Worm (Caenorhabditis elegans) whole organism, L3 larva: ENCODE measurements around the gene F32D8.8.

ENCODE experiments used
- R02D3.7 ChIP-seq: fragments of 150-350 bp; optimal IDR thresholded peaks from 2 replicates; lab custom pipeline; 2014; ENCODE audit warnings: missing biosample characterization, missing genetic modification characterization
- ZK546.5 ChIP-seq: sonication (generic microtip); optimal IDR thresholded peaks from 2 replicates; lab custom pipeline; 2017; ENCODE audit warnings: missing biosample characterization, missing genetic modification characterization
- aly-2 ChIP-seq: fragments of 150-350 bp; optimal IDR thresholded peaks from 2 replicates; lab custom pipeline; 2014; ENCODE audit warnings: missing biosample characterization, missing genetic modification characterization
- ama-1 ChIP-seq: fragments of 150-350 bp; optimal IDR thresholded peaks from 2 replicates; lab custom pipeline; 2018
- ceh-16 ChIP-seq: sonication (generic microtip); optimal IDR thresholded peaks from 2 replicates; lab custom pipeline; 2017; ENCODE audit warnings: missing biosample characterization, missing genetic modification characterization
- ceh-28 ChIP-seq: fragments of 150-350 bp; optimal IDR thresholded peaks from 2 replicates; lab custom pipeline; 2014; ENCODE audit warnings: missing biosample characterization, missing genetic modification reagents, missing genetic modification characterization
- ceh-82 ChIP-seq: fragments of 150-350 bp; optimal IDR thresholded peaks from 2 replicates; lab custom pipeline; 2014; ENCODE audit warnings: missing biosample characterization, missing genetic modification characterization
- ceh-9 ChIP-seq: sonication (generic microtip); optimal IDR thresholded peaks from 2 replicates; lab custom pipeline; 2018; ENCODE audit warnings: missing biosample characterization, missing genetic modification characterization
- daf-12 ChIP-seq: fragments of 150-350 bp; optimal IDR thresholded peaks from 2 replicates; lab custom pipeline; 2014; ENCODE audit warnings: missing biosample characterization, missing genetic modification reagents, missing genetic modification characterization
- egl-27 ChIP-seq: sonication (generic microtip); optimal IDR thresholded peaks from 4 replicates; lab custom pipeline; 2017; ENCODE audit warnings: missing biosample characterization, missing genetic modification reagents, missing genetic modification characterization
- egl-5 ChIP-seq: fragments of 150-350 bp; optimal IDR thresholded peaks from 2 replicates; lab custom pipeline; 2017; ENCODE audit warnings: missing biosample characterization, missing genetic modification reagents, missing genetic modification characterization, inconsistent platforms
- elt-1 ChIP-seq: fragments of 150-350 bp; optimal IDR thresholded peaks from 2 replicates; lab custom pipeline; 2014; ENCODE audit warnings: missing biosample characterization, missing genetic modification characterization
- elt-2 ChIP-seq: sonication (generic microtip); optimal IDR thresholded peaks from 2 replicates; lab custom pipeline; 2016; ENCODE audit warnings: missing genetic modification reagents, mild to moderate bottlenecking, missing genetic modification characterization, missing compliant biosample characterization
- elt-3 ChIP-seq, 3 experiments: fragments of 150-350 bp in 1 of 3; sonication (generic microtip) in 2 of 3; optimal IDR thresholded peaks; 2 replicates in 2 of 3; 4 replicates in 1 of 3; lab custom pipeline; 2014 to 2017; ENCODE audit warnings: missing biosample characterization in 3 of 3, missing genetic modification characterization in 3 of 3
- eor-1 ChIP-seq, 2 experiments: fragments of 150-350 bp; optimal IDR thresholded peaks; 2 replicates each; lab custom pipeline; 2014 to 2018; ENCODE audit warnings: missing biosample characterization in 2 of 2, missing genetic modification characterization in 2 of 2
- fkh-10 ChIP-seq: sonication (generic microtip); optimal IDR thresholded peaks from 2 replicates; lab custom pipeline; 2017; ENCODE audit warnings: missing biosample characterization, missing genetic modification reagents, missing genetic modification characterization
- fkh-2 ChIP-seq: fragments of 150-350 bp; optimal IDR thresholded peaks from 2 replicates; lab custom pipeline; 2014; ENCODE audit warnings: missing biosample characterization, missing genetic modification reagents, missing genetic modification characterization
- fos-1 ChIP-seq: fragments of 150-350 bp; optimal IDR thresholded peaks from 2 replicates; lab custom pipeline; 2014; ENCODE audit warnings: missing biosample characterization, missing genetic modification characterization
- hmg-11 ChIP-seq: sonication (generic microtip); optimal IDR thresholded peaks from 2 replicates; lab custom pipeline; 2016; ENCODE audit warnings: missing genetic modification characterization, missing compliant biosample characterization
- jun-1 ChIP-seq: fragments of 150-350 bp; optimal IDR thresholded peaks from 2 replicates; lab custom pipeline; 2014; ENCODE audit warnings: missing biosample characterization, missing genetic modification reagents, missing genetic modification characterization
- lin-15B ChIP-seq: fragments of 150-350 bp; optimal IDR thresholded peaks from 2 replicates; lab custom pipeline; 2014; ENCODE audit warnings: missing biosample characterization, missing genetic modification characterization
- lin-39 ChIP-seq: fragments of 150-350 bp; optimal IDR thresholded peaks from 2 replicates; lab custom pipeline; 2018; ENCODE audit warnings: missing biosample characterization, missing genetic modification reagents, missing genetic modification characterization
- lsy-12 ChIP-seq: sonication (generic microtip); optimal IDR thresholded peaks from 2 replicates; lab custom pipeline; 2016; ENCODE audit warnings: mild to moderate bottlenecking, missing genetic modification characterization, missing compliant biosample characterization
- mdl-1 ChIP-seq: fragments of 150-350 bp; optimal IDR thresholded peaks from 2 replicates; lab custom pipeline; 2014; ENCODE audit warnings: missing biosample characterization, missing genetic modification characterization
- mml-1 ChIP-seq: fragments of 150-350 bp; sonication (generic microtip); optimal IDR thresholded peaks from 3 replicates; lab custom pipeline; 2014; ENCODE audit warnings: missing biosample characterization, missing genetic modification characterization
- nfya-1 ChIP-seq: sonication (generic microtip); optimal IDR thresholded peaks from 2 replicates; lab custom pipeline; 2017; ENCODE audit warnings: missing genetic modification characterization, mild to moderate bottlenecking, missing compliant biosample characterization, antibody characterized with exemption, moderate library complexity; ENCODE audit not compliant: insufficient read depth
- nhr-11 ChIP-seq: fragments of 150-350 bp; optimal IDR thresholded peaks from 2 replicates; lab custom pipeline; 2014; ENCODE audit warnings: missing biosample characterization, missing genetic modification characterization
- nhr-12 ChIP-seq: fragments of 150-350 bp; optimal IDR thresholded peaks from 2 replicates; lab custom pipeline; 2014; ENCODE audit warnings: missing biosample characterization, missing genetic modification characterization
- nhr-23 ChIP-seq: fragments of 150-350 bp; optimal IDR thresholded peaks from 2 replicates; lab custom pipeline; 2014; ENCODE audit warnings: missing biosample characterization, missing genetic modification reagents, missing genetic modification characterization
- nhr-237 ChIP-seq: fragments of 150-350 bp; optimal IDR thresholded peaks from 2 replicates; lab custom pipeline; 2014; ENCODE audit warnings: missing biosample characterization, missing genetic modification characterization
- nhr-25 ChIP-seq: sonication (generic microtip); optimal IDR thresholded peaks from 2 replicates; lab custom pipeline; 2017; ENCODE audit warnings: missing biosample characterization, missing genetic modification characterization
- nhr-28 ChIP-seq: fragments of 150-350 bp; optimal IDR thresholded peaks from 2 replicates; lab custom pipeline; 2014; ENCODE audit warnings: missing biosample characterization, missing genetic modification characterization
- nhr-43 ChIP-seq: sonication (generic microtip); optimal IDR thresholded peaks from 2 replicates; lab custom pipeline; 2016; ENCODE audit warnings: mild to moderate bottlenecking, missing genetic modification characterization, missing compliant biosample characterization; ENCODE audit not compliant: poor library complexity, severe bottlenecking
- nhr-67 ChIP-seq: fragments of 150-350 bp; optimal IDR thresholded peaks from 2 replicates; lab custom pipeline; 2014; ENCODE audit warnings: missing biosample characterization, missing genetic modification characterization
- nhr-76 ChIP-seq: fragments of 150-350 bp; sonication (generic microtip); optimal IDR thresholded peaks from 5 replicates; lab custom pipeline; 2014; ENCODE audit warnings: missing biosample characterization, missing genetic modification characterization
- nhr-77 ChIP-seq: fragments of 150-350 bp; optimal IDR thresholded peaks from 2 replicates; lab custom pipeline; 2014; ENCODE audit warnings: missing biosample characterization, missing genetic modification characterization
- pha-4 ChIP-seq: fragments of 150-350 bp; optimal IDR thresholded peaks from 2 replicates; lab custom pipeline; 2014; ENCODE audit warnings: missing biosample characterization, missing genetic modification reagents, missing genetic modification characterization
- pqm-1 ChIP-seq: fragments of 150-350 bp; optimal IDR thresholded peaks from 2 replicates; lab custom pipeline; 2017; ENCODE audit warnings: missing biosample characterization, missing genetic modification characterization, inconsistent platforms
- sea-2 ChIP-seq: fragments of 150-350 bp; sonication (generic microtip); optimal IDR thresholded peaks from 4 replicates; lab custom pipeline; 2014; ENCODE audit warnings: missing biosample characterization, missing genetic modification reagents, missing genetic modification characterization
- skn-1 ChIP-seq: fragments of 150-350 bp; optimal IDR thresholded peaks from 2 replicates; lab custom pipeline; 2014; ENCODE audit warnings: missing biosample characterization, missing genetic modification characterization
- snpc-4 ChIP-seq: fragments of 150-350 bp; optimal IDR thresholded peaks from 2 replicates; lab custom pipeline; 2014; ENCODE audit warnings: missing biosample characterization, missing genetic modification characterization
- tbx-2 ChIP-seq: sonication (generic microtip); optimal IDR thresholded peaks from 2 replicates; lab custom pipeline; 2016; ENCODE audit warnings: mild to moderate bottlenecking, missing genetic modification characterization, missing compliant biosample characterization
- unc-39 ChIP-seq: sonication (generic microtip); optimal IDR thresholded peaks from 4 replicates; lab custom pipeline; 2017; ENCODE audit warnings: missing biosample characterization, missing genetic modification characterization
- unc-62 ChIP-seq: fragments of 150-350 bp; sonication (generic microtip); optimal IDR thresholded peaks from 4 replicates; lab custom pipeline; 2014; ENCODE audit warnings: missing biosample characterization, missing genetic modification reagents, missing genetic modification characterization
- zag-1 ChIP-seq: fragments of 150-350 bp; optimal IDR thresholded peaks from 2 replicates; lab custom pipeline; 2014; ENCODE audit warnings: missing biosample characterization, missing genetic modification characterization
- ztf-11 ChIP-seq: fragments of 150-350 bp; optimal IDR thresholded peaks from 2 replicates; lab custom pipeline; 2014; ENCODE audit warnings: missing biosample characterization, missing genetic modification characterization
- ztf-4 ChIP-seq: fragments of 150-350 bp; optimal IDR thresholded peaks from 2 replicates; lab custom pipeline; 2014; ENCODE audit warnings: missing biosample characterization, missing genetic modification characterization

F32D8.8 gene

ce11 chrV:10896706-10897105 lies 5.9 kb downstream of the F32D8.8 start:
- TF ChIP-seq zag-1 (tag; lab: Kevin White, UChicago) (no peak), lin-39 (tag; lab: Kevin White, UChicago) (no peak), nhr-28 (tag; lab: Kevin White, UChicago) (no peak), sea-2 (GFP tag; lab: Kevin White, UChicago) (no peak), pha-4 (tag; lab: Kevin White, UChicago) (no peak), aly-2 (no peak)

ce11 chrV:10896295-10896694 lies 6.3 kb downstream of the F32D8.8 start, which contains the start of gene F32D8.13:
TSS of gene F32D8.13 (minus strand) at chrV:10896543.
- no peak for TF ChIP-seq daf-12 (tag; lab: Kevin White, UChicago)
- peak; percentile 5 for TF ChIP-seq nhr-43 (tag; lab: Kevin White, UChicago)
- no peak for TF ChIP-seq ceh-82 (tag; lab: Kevin White, UChicago)
- no peak for TF ChIP-seq nhr-76 (tag; lab: Kevin White, UChicago)
- no peak for TF ChIP-seq sea-2 (GFP tag; lab: Kevin White, UChicago)
- TF ChIP-seq ama-1 (lab: Kevin White, UChicago) = no peak
- no peak for TF ChIP-seq fos-1 (tag; lab: Kevin White, UChicago)
- no peak for TF ChIP-seq egl-27 (tag; lab: Kevin White, UChicago)
- TF ChIP-seq nhr-23 (tag; lab: Kevin White, UChicago) = peak; percentile 18
- TF ChIP-seq fkh-2 (tag; lab: Kevin White, UChicago) = no peak
- TF ChIP-seq nfya-1 (tag; lab: Kevin White, UChicago) = no peak
- no peak for TF ChIP-seq lin-15B
- no peak for TF ChIP-seq snpc-4 (tag; lab: Kevin White, UChicago)

ce11 chrV:10894601-10895000 lies 8.0 kb downstream of the F32D8.8 start, which contains the start of the genes F32D8.14 and F32D8.5:
TSS of gene F32D8.14 (minus strand) at chrV:10894788.
TSS of gene F32D8.5 (plus strand) at chrV:10894800.
- peak; percentile 88 for TF ChIP-seq nhr-25 (tag; lab: Kevin White, UChicago)
- no peak for TF ChIP-seq eor-1 (tag; optimal IDR thresholded peaks at IDR 0.05; lab: Kevin White, UChicago)
- peak; percentile 88 for TF ChIP-seq snpc-4 (tag; lab: Kevin White, UChicago)
- TF ChIP-seq lin-15B = peak; percentile 92
- TF ChIP-seq egl-5 (tag; lab: Kevin White, UChicago) = peak; percentile 79
- TF ChIP-seq elt-2 = peak; percentile 42
- no peak for TF ChIP-seq mml-1 (tag; lab: Kevin White, UChicago)
- no peak for TF ChIP-seq unc-39 (tag; lab: Kevin White, UChicago)
- TF ChIP-seq ceh-82 (tag; lab: Kevin White, UChicago) = peak; percentile 5
- TF ChIP-seq R02D3.7 (tag; lab: Kevin White, UChicago) = peak; percentile 41
- no peak for TF ChIP-seq sea-2 (GFP tag; lab: Kevin White, UChicago)
- TF ChIP-seq zag-1 (tag; lab: Kevin White, UChicago) = no peak
- TF ChIP-seq elt-3 (tag; optimal IDR thresholded peaks at IDR 0.05; lab: Kevin White, UChicago) = no peak
- no peak for TF ChIP-seq nhr-12 (tag; lab: Kevin White, UChicago)
- peak; percentile 81 for TF ChIP-seq pha-4 (tag; lab: Kevin White, UChicago)
- TF ChIP-seq ztf-4 = peak; percentile 53
- no peak for TF ChIP-seq tbx-2 (tag; lab: Kevin White, UChicago)
- TF ChIP-seq pqm-1 = peak; percentile 40
- peak; percentile 19 for TF ChIP-seq ama-1 (lab: Kevin White, UChicago)
- no peak for TF ChIP-seq fkh-10 (GFP tag; lab: Kevin White, UChicago)
- no peak for TF ChIP-seq ceh-16 (tag; lab: Kevin White, UChicago)
- peak; percentile 81 for TF ChIP-seq nfya-1 (tag; lab: Kevin White, UChicago)
- TF ChIP-seq nhr-77 = no peak
- TF ChIP-seq nhr-11 (tag; lab: Kevin White, UChicago) = no peak
- no peak for TF ChIP-seq daf-12 (tag; lab: Kevin White, UChicago)
- no peak for TF ChIP-seq egl-27 (tag; lab: Kevin White, UChicago)
- peak; percentile 91 for TF ChIP-seq nhr-23 (tag; lab: Kevin White, UChicago)
- no peak for TF ChIP-seq fkh-2 (tag; lab: Kevin White, UChicago)
- TF ChIP-seq lsy-12 (tag; lab: Kevin White, UChicago) = peak; percentile 50
- peak; percentile 51 for TF ChIP-seq ceh-28 (tag; lab: Kevin White, UChicago)
- TF ChIP-seq nhr-43 (tag; lab: Kevin White, UChicago) = peak; percentile 93
- peak; percentile 42 for TF ChIP-seq ZK546.5 (tag; lab: Kevin White, UChicago)
- no peak for TF ChIP-seq aly-2
- peak; percentile 50 for TF ChIP-seq skn-1 (tag; lab: Kevin White, UChicago)
- TF ChIP-seq ceh-9 (tag; lab: Kevin White, UChicago) = no peak
- TF ChIP-seq elt-1 = peak; percentile 65
- no peak for TF ChIP-seq mdl-1
- peak; percentile 90 for TF ChIP-seq lin-39 (tag; lab: Kevin White, UChicago)
- TF ChIP-seq ztf-11 = no peak
- no peak for TF ChIP-seq fos-1 (tag; lab: Kevin White, UChicago)
- no peak for TF ChIP-seq jun-1 (tag; lab: Kevin White, UChicago)
- TF ChIP-seq nhr-76 (tag; lab: Kevin White, UChicago) = no peak
- no peak for TF ChIP-seq nhr-28 (tag; lab: Kevin White, UChicago)
- no peak for TF ChIP-seq unc-62 (GFP tag; lab: Kevin White, UChicago)
- TF ChIP-seq nhr-67 (tag; lab: Kevin White, UChicago) = no peak
- TF ChIP-seq hmg-11 (tag; lab: Kevin White, UChicago) = peak; percentile 53
- TF ChIP-seq nhr-237 (tag; lab: Kevin White, UChicago) = no peak
